Worm (Caenorhabditis elegans): ENCODE measurements around the gene athp-3.

The athp-3 gene

DNA sequence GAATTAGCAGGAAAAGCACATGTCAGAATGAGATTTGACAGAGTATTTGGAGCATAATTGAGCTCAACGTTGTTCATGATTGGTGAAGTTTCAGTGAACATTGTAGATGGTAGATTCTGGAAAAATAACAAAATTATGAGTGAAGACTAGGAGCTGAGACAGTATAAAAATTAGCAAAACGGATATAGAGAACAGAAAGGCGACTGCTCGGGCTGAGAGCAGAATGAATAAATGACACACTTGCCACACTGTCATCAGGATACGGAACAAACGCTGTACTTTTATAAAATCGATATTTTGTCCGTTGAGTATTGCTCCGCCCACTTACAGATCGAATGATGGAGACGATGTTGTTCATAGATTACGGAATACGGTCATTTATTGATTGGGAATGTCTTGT lies 23.1 kb downstream of the athp-3 start, which contains the start of gene dct-13:
Gene dct-13 (minus strand): TSS at position 101 of the 400 bp plus-strand sequence.
- TF ChIP-seq hlh-13 (GFP tag; optimal IDR thresholded peaks at IDR 0.05), result no peak
- TF ChIP-seq ceh-45 (GFP tag; IDR thresholded peaks at IDR 0.05), result no peak
- TF ChIP-seq ceh-14 (tag; optimal IDR thresholded peaks at IDR 0.05), result no peak
- no peak for TF ChIP-seq hlh-15 (tag; optimal IDR thresholded peaks at IDR 0.05)
- TF ChIP-seq Y22D7AL.16 (tag; optimal IDR thresholded peaks at IDR 0.05), result no peak
- TF ChIP-seq dmd-4 (tag; optimal IDR thresholded peaks at IDR 0.05; ENCODE audit: borderline replicate concordance), result no peak
- no peak for TF ChIP-seq ceh-24 (tag; optimal IDR thresholded peaks at IDR 0.05)
- no peak for TF ChIP-seq dve-1 (tag; optimal IDR thresholded peaks at IDR 0.05)

DNA sequence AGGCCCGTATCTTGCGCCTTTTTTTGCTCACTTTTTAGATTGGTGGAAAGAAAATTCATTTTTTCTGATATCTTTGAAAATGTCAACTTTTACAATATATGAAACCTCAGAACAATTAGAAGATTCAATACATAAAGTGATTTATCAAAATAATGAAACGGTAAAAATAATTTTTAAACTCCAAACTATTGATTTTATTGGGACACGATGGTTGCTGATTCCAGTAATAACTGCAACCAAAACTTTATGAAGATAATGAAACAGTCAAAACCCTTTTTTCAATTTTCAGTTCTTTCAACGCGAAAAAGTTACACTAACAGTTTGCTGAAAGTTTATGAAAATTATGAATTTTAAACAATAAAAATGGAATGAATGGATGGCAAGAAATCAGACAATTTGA lies 27.1 kb downstream of the athp-3 start:
- no peak for TF ChIP-seq pros-1 (tag; optimal IDR thresholded peaks at IDR 0.05)
- no peak for TF ChIP-seq K02D7.2 (tag; optimal IDR thresholded peaks at IDR 0.05)
- no peak for TF ChIP-seq ets-4 (tag; optimal IDR thresholded peaks at IDR 0.05)
- TF ChIP-seq ztf-16 (tag; optimal IDR thresholded peaks at IDR 0.05), result no peak
- TF ChIP-seq rnt-1 (tag; optimal IDR thresholded peaks at IDR 0.05), result no peak
- TF ChIP-seq ceh-24 (tag; optimal IDR thresholded peaks at IDR 0.05), result no peak
- TF ChIP-seq tbx-7 (tag; optimal IDR thresholded peaks at IDR 0.05), result no peak
- no peak for TF ChIP-seq gmeb-2 (tag; optimal IDR thresholded peaks at IDR 0.05)
- no peak for TF ChIP-seq pha-4 (tag; optimal IDR thresholded peaks at IDR 0.05)
- no peak for TF ChIP-seq F13H6.1 (tag; optimal IDR thresholded peaks at IDR 0.05)
- TF ChIP-seq ceh-22 (tag; optimal IDR thresholded peaks at IDR 0.05), result no peak
- TF ChIP-seq sox-4 (tag; optimal IDR thresholded peaks at IDR 0.05), result no peak
- no peak for TF ChIP-seq unc-55 (GFP tag; optimal IDR thresholded peaks at IDR 0.05)
- TF ChIP-seq che-1 (tag; optimal IDR thresholded peaks at IDR 0.05), result no peak
- no peak for TF ChIP-seq pat-9 (tag; optimal IDR thresholded peaks at IDR 0.05)
- no peak for TF ChIP-seq ceh-30 (tag; optimal IDR thresholded peaks at IDR 0.05)
- no peak for TF ChIP-seq zip-5 (tag; optimal IDR thresholded peaks at IDR 0.05)
- no peak for TF ChIP-seq C08G9.2 (tag; optimal IDR thresholded peaks at IDR 0.05)
- TF ChIP-seq Y22D7AL.16 (tag; optimal IDR thresholded peaks at IDR 0.05), result no peak

DNA sequence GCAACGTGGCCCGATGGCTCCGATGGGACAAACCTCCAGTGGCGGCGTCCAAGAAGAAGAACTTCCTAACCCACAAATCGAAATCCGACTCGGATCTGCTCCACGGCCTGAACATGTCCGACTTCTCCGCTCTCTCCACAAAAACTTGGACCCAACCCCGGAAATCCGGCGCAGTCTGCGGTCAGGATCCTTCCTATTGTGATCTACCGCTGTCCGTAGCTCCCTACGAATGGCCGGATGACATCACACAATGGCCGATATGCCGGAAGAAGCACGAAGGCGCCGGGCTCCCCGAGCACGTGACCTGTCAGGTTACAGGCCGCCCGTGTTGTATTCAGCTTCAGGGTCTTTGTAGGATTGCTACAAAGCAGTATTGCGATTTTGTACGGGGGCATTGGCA lies 37.9 kb downstream of the athp-3 start:
- peak; percentile 3 for TF ChIP-seq hlh-30 (tag; optimal IDR thresholded peaks at IDR 0.05; ENCODE audit: insufficient read depth)
- no peak for TF ChIP-seq sdc-2 (tag; optimal IDR thresholded peaks at IDR 0.05)

DNA sequence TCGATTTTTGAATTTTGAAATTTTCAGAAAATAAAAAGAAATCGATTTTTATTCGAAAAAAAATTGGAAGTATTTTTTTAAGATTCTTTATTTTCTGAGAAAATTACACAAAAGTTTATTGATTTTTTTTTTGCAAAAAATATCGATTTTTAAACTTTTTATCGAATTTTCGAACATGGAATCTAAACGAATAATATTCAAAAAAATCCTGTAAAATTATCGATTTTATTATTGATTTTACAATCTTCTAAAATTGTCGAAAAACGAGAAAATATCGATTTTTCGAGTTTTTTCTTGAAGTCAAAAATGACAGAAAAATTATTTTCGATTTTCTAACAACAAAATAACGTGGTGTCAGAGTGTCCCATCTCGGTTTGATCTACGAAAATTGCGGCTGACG lies 42.4 kb downstream of the athp-3 start:
- TF ChIP-seq sox-4 (tag; optimal IDR thresholded peaks at IDR 0.05) (no peak), mec-3 (tag; optimal IDR thresholded peaks at IDR 0.05; ENCODE audit: borderline replicate concordance) (no peak), ceh-2 (tag; optimal IDR thresholded peaks at IDR 0.05) (no peak), pax-1 (tag; optimal IDR thresholded peaks at IDR 0.05) (no peak), unc-3 (GFP tag; conservative IDR thresholded peaks at IDR 0.05) (no peak), unc-3 (tag; optimal IDR thresholded peaks at IDR 0.05) (no peak), ceh-9 (tag; optimal IDR thresholded peaks at IDR 0.05) (no peak), pros-1 (tag; optimal IDR thresholded peaks at IDR 0.05) (no peak), ttx-3 (tag; optimal IDR thresholded peaks at IDR 0.05) (no peak), fkh-6 (tag; optimal IDR thresholded peaks at IDR 0.05) (no peak), hlh-8 (tag; optimal IDR thresholded peaks at IDR 0.05) (no peak), dve-1 (tag; optimal IDR thresholded peaks at IDR 0.05) (no peak), ref-2 (tag; optimal IDR thresholded peaks at IDR 0.05) (no peak), fkh-10 (GFP tag; optimal IDR thresholded peaks at IDR 0.05) (no peak), madf-2 (tag; optimal IDR thresholded peaks at IDR 0.05) (no peak), ceh-45 (GFP tag; IDR thresholded peaks at IDR 0.05) (no peak), ceh-31 (tag; optimal IDR thresholded peaks at IDR 0.05) (no peak)

Measured in whole organism, late embryonic.